Worm (Caenorhabditis elegans) whole organism, L2 larva: ENCODE data around the gene Y45G5AM.6.

Experiments used
- C34F6.9 ChIP-seq: fragments of 150-350 bp; optimal IDR thresholded peaks from 2 replicates; lab custom pipeline; 2014; ENCODE audit warnings: missing biosample characterization, missing genetic modification characterization
- R02D3.7 ChIP-seq: fragments of 150-350 bp; optimal IDR thresholded peaks from 2 replicates; lab custom pipeline; 2014; ENCODE audit warnings: missing biosample characterization, missing genetic modification characterization
- Y55F3AM.14 ChIP-seq: fragments of 200-800 bp; sonication (Bioruptor generic); optimal IDR thresholded peaks from 2 replicates; lab custom pipeline; 2018; ENCODE audit warnings: mild to moderate bottlenecking, missing genetic modification characterization, missing compliant biosample characterization
- ZK546.5 ChIP-seq: sonication (generic microtip); optimal IDR thresholded peaks from 2 replicates; lab custom pipeline; 2017; ENCODE audit warnings: missing biosample characterization, missing genetic modification characterization
- alr-1 ChIP-seq: fragments of 150-350 bp; optimal IDR thresholded peaks from 2 replicates; lab custom pipeline; 2014; ENCODE audit warnings: missing biosample characterization, missing genetic modification characterization
- aly-2 ChIP-seq: fragments of 150-350 bp; optimal IDR thresholded peaks from 2 replicates; lab custom pipeline; 2014; ENCODE audit warnings: missing biosample characterization, missing genetic modification characterization
- ama-1 ChIP-seq: fragments of 150-350 bp; optimal IDR thresholded peaks from 2 replicates; lab custom pipeline; 2018; ENCODE audit warnings: inconsistent platforms
- blmp-1 ChIP-seq: sonication (generic microtip); optimal IDR thresholded peaks from 2 replicates; lab custom pipeline; 2017; ENCODE audit warnings: missing genetic modification characterization, mild to moderate bottlenecking, missing compliant biosample characterization, antibody characterized with exemption, moderate library complexity; ENCODE audit not compliant: insufficient read depth
- ceh-16 ChIP-seq: fragments of 150-350 bp; optimal IDR thresholded peaks from 2 replicates; lab custom pipeline; 2014; ENCODE audit warnings: missing biosample characterization, missing genetic modification characterization
- ceh-82 ChIP-seq: fragments of 150-350 bp; optimal IDR thresholded peaks from 2 replicates; lab custom pipeline; 2014; ENCODE audit warnings: missing biosample characterization, missing genetic modification characterization
- crh-2 ChIP-seq: sonication (generic microtip); optimal IDR thresholded peaks from 2 replicates; lab custom pipeline; 2017; ENCODE audit warnings: missing biosample characterization, missing genetic modification characterization
- dmd-4 ChIP-seq: sonication (generic microtip); optimal IDR thresholded peaks from 2 replicates; lab custom pipeline; 2017; ENCODE audit warnings: missing biosample characterization, missing genetic modification characterization
- egl-27 ChIP-seq: sonication (generic microtip); optimal IDR thresholded peaks from 3 replicates; lab custom pipeline; 2017; ENCODE audit warnings: missing biosample characterization, missing genetic modification reagents, missing genetic modification characterization
- elt-1 ChIP-seq: fragments of 150-350 bp; optimal IDR thresholded peaks from 2 replicates; lab custom pipeline; 2014; ENCODE audit warnings: missing biosample characterization, missing genetic modification characterization
- fos-1 ChIP-seq: fragments of 150-350 bp; optimal IDR thresholded peaks from 2 replicates; lab custom pipeline; 2014; ENCODE audit warnings: missing biosample characterization, missing genetic modification characterization
- gmeb-1 ChIP-seq: fragments of 150-350 bp; optimal IDR thresholded peaks from 2 replicates; lab custom pipeline; 2014; ENCODE audit warnings: missing biosample characterization, missing genetic modification characterization
- lin-11 ChIP-seq: fragments of 150-350 bp; sonication (generic microtip); optimal IDR thresholded peaks from 2 replicates; lab custom pipeline; 2014; ENCODE audit warnings: missing biosample characterization, missing genetic modification characterization, inconsistent platforms, mixed read lengths
- lin-13 ChIP-seq: fragments of 150-350 bp; optimal IDR thresholded peaks from 2 replicates; lab custom pipeline; 2014; ENCODE audit warnings: missing biosample characterization, missing genetic modification reagents, missing genetic modification characterization
- lin-39 ChIP-seq: fragments of 150-350 bp; optimal IDR thresholded peaks from 2 replicates; lab custom pipeline; 2014; ENCODE audit warnings: missing biosample characterization, missing genetic modification reagents, missing genetic modification characterization
- lsy-2 ChIP-seq, 2 experiments: fragments of 150-350 bp in 1 of 2; sonication (generic microtip) in 1 of 2; optimal IDR thresholded peaks; 2 replicates each; lab custom pipeline; 2014 to 2017; ENCODE audit warnings: missing biosample characterization in 2 of 2, missing genetic modification characterization in 2 of 2
- mbf-1 ChIP-seq: sonication (generic microtip); optimal IDR thresholded peaks from 2 replicates; lab custom pipeline; 2017; ENCODE audit warnings: missing biosample characterization, missing genetic modification characterization
- mdl-1 ChIP-seq, 2 experiments: fragments of 150-350 bp in 1 of 2; sonication (generic microtip) in 1 of 2; optimal IDR thresholded peaks; 2 replicates each; lab custom pipeline; 2017; ENCODE audit warnings: missing biosample characterization in 2 of 2, missing genetic modification characterization in 2 of 2
- nhr-10 ChIP-seq: sonication (generic microtip); optimal IDR thresholded peaks from 2 replicates; lab custom pipeline; 2017; ENCODE audit warnings: missing biosample characterization, missing genetic modification characterization
- nhr-11 ChIP-seq: fragments of 150-350 bp; optimal IDR thresholded peaks from 2 replicates; lab custom pipeline; 2014; ENCODE audit warnings: missing biosample characterization, missing genetic modification characterization
- nhr-12 ChIP-seq: fragments of 150-350 bp; optimal IDR thresholded peaks from 2 replicates; lab custom pipeline; 2014; ENCODE audit warnings: missing biosample characterization, missing genetic modification characterization
- nhr-129 ChIP-seq: fragments of 150-350 bp; optimal IDR thresholded peaks from 2 replicates; lab custom pipeline; 2014; ENCODE audit warnings: missing biosample characterization, missing genetic modification characterization
- nhr-21 ChIP-seq: fragments of 150-350 bp; optimal IDR thresholded peaks from 2 replicates; lab custom pipeline; 2014; ENCODE audit warnings: missing biosample characterization, missing genetic modification characterization
- nhr-23 ChIP-seq: fragments of 150-350 bp; optimal IDR thresholded peaks from 2 replicates; lab custom pipeline; 2014; ENCODE audit warnings: missing biosample characterization, missing genetic modification reagents, missing genetic modification characterization
- nhr-237 ChIP-seq: fragments of 150-350 bp; optimal IDR thresholded peaks from 2 replicates; lab custom pipeline; 2014; ENCODE audit warnings: missing biosample characterization, missing genetic modification characterization
- nhr-25 ChIP-seq: fragments of 150-350 bp; sonication (generic microtip); optimal IDR thresholded peaks from 3 replicates; lab custom pipeline; 2014; ENCODE audit warnings: missing biosample characterization, missing genetic modification characterization
- nhr-6 ChIP-seq: fragments of 150-350 bp; optimal IDR thresholded peaks from 2 replicates; lab custom pipeline; 2014; ENCODE audit warnings: missing biosample characterization, missing genetic modification characterization
- nhr-77 ChIP-seq: fragments of 150-350 bp; optimal IDR thresholded peaks from 2 replicates; lab custom pipeline; 2014; ENCODE audit warnings: missing biosample characterization, missing genetic modification characterization
- peb-1 ChIP-seq: fragments of 150-350 bp; optimal IDR thresholded peaks from 2 replicates; lab custom pipeline; 2014; ENCODE audit warnings: missing biosample characterization, missing genetic modification characterization
- sma-3 ChIP-seq: sonication (generic microtip); optimal IDR thresholded peaks from 2 replicates; lab custom pipeline; 2016; ENCODE audit warnings: missing genetic modification reagents, missing genetic modification characterization, missing compliant biosample characterization
- sma-9 ChIP-seq, 2 experiments: fragments of 150-350 bp in 1 of 2; sonication (generic microtip) in 1 of 2; optimal IDR thresholded peaks; 2 replicates each; lab custom pipeline; 2014 to 2016; ENCODE audit warnings: missing genetic modification characterization in 2 of 2, mild to moderate bottlenecking in 1 of 2, missing biosample characterization in 1 of 2, missing compliant biosample characterization in 1 of 2, missing genetic modification reagents in 1 of 2, moderate library complexity in 1 of 2
- snpc-4 ChIP-seq: fragments of 150-350 bp; optimal IDR thresholded peaks from 2 replicates; lab custom pipeline; 2014; ENCODE audit warnings: missing biosample characterization, missing genetic modification characterization
- unc-39 ChIP-seq: fragments of 150-350 bp; optimal IDR thresholded peaks from 2 replicates; lab custom pipeline; 2014; ENCODE audit warnings: missing biosample characterization, missing genetic modification characterization
- unc-62 ChIP-seq: fragments of 150-350 bp; optimal IDR thresholded peaks from 2 replicates; lab custom pipeline; 2014; ENCODE audit warnings: missing biosample characterization, missing genetic modification reagents, missing genetic modification characterization
- zag-1 ChIP-seq: fragments of 150-350 bp; optimal IDR thresholded peaks from 2 replicates; lab custom pipeline; 2014; ENCODE audit warnings: missing biosample characterization, missing genetic modification characterization
- ztf-1 ChIP-seq: fragments of 200-800 bp; sonication (Bioruptor generic); conservative IDR thresholded peaks from 2 replicates; pipeline ENCODE4 v1.3.6; 2022; ENCODE audit warnings: missing genetic modification characterization, missing compliant biosample characterization
- ztf-11 ChIP-seq: sonication (generic microtip); optimal IDR thresholded peaks from 2 replicates; lab custom pipeline; 2017; ENCODE audit warnings: missing biosample characterization, missing genetic modification characterization
- ztf-4 ChIP-seq: fragments of 150-350 bp; optimal IDR thresholded peaks from 2 replicates; lab custom pipeline; 2014; ENCODE audit warnings: missing biosample characterization, missing genetic modification characterization

Gene Y45G5AM.6

DNA sequence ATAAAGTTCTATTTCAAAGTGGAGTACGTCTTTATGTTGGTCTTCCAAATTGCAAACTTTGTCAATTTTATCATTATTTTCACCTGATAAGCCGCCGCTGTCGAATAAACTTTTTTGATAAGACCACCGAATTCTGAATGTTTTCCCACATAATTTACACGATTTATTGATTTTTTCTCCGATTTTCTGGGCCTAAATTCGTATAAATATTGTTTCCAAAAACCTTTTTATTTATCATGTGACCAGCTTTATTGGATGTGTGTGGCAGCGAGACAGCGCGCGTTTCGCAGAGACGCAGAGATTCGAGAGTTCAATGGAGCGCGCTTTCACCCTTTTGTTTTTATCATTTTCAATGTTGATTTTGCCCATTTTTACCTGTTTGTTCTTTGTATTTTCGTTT lies 9.1 kb downstream of the Y45G5AM.6 start (continued):
- TF ChIP-seq nhr-21 (tag; lab: Kevin White, UChicago) = peak; percentile 72
- TF ChIP-seq ceh-82 = no peak
- TF ChIP-seq R02D3.7 (tag; lab: Kevin White, UChicago) = no peak
- TF ChIP-seq fos-1 (tag; lab: Kevin White, UChicago) = peak; percentile 40
- no peak for TF ChIP-seq unc-39 (tag; lab: Kevin White, UChicago)
- TF ChIP-seq nhr-237 (tag; lab: Kevin White, UChicago) = no peak
- no peak for TF ChIP-seq peb-1 (tag; lab: Kevin White, UChicago)
- TF ChIP-seq sma-3 = peak; percentile 78
- TF ChIP-seq sma-9 (GFP tag; optimal IDR thresholded peaks at IDR 0.05; lab: Kevin White, UChicago) = peak; percentile 89
- TF ChIP-seq sma-9 (tag; optimal IDR thresholded peaks at IDR 0.05; lab: Kevin White, UChicago) = no peak
- TF ChIP-seq nhr-10 (tag; lab: Kevin White, UChicago) = no peak
- TF ChIP-seq zag-1 (tag; lab: Kevin White, UChicago) = peak; percentile 40
- TF ChIP-seq ztf-1 (GFP tag; lab: Robert Waterston, UW) = no peak
- peak; percentile 53 to 90 for TF ChIP-seq lsy-2 (tag; optimal IDR thresholded peaks at IDR 0.05; lab: Kevin White, UChicago)
- TF ChIP-seq nhr-77 (tag; lab: Kevin White, UChicago) = no peak
- TF ChIP-seq blmp-1 (tag; lab: Kevin White, UChicago) = peak; percentile 27
- TF ChIP-seq crh-2 (tag; lab: Kevin White, UChicago) = peak; percentile 87
- no peak for TF ChIP-seq elt-1 (tag; lab: Kevin White, UChicago)
- TF ChIP-seq unc-62 (GFP tag; lab: Kevin White, UChicago) = no peak
- no peak for TF ChIP-seq mbf-1 (tag; lab: Kevin White, UChicago)
- no peak for TF ChIP-seq ama-1 (lab: Kevin White, UChicago)

DNA sequence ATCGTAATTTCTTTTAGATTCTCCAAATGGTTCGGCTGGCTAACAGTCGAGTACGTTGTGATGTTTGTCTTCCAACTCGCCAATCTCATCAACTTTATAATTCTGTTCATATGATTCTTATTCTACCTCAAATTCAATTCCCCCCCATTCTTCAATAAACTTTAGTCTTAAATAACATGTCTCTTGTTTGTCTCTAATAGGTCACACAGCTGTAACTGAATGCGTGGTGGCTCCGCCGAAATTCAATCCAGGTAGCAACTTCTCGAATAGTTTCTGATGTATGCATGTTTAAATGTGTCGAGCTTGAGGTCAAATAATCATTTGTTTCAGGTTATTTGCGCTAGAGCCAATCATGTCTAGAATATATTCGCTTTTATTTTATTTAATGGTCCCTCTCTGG lies 13.4 kb downstream of the Y45G5AM.6 start, which contains the start of gene lgc-29:
TSS of gene lgc-29 (plus strand) at position 301 of the 400 bp plus-strand sequence.
- TF ChIP-seq sma-9 (GFP tag; optimal IDR thresholded peaks at IDR 0.05; lab: Kevin White, UChicago) (no peak), sma-9 (tag; optimal IDR thresholded peaks at IDR 0.05; lab: Kevin White, UChicago) (no peak), unc-39 (tag; lab: Kevin White, UChicago) (no peak), mbf-1 (tag; lab: Kevin White, UChicago) (no peak), nhr-23 (no peak), ztf-1 (GFP tag; lab: Robert Waterston, UW) (no peak), lin-11 (tag; lab: Kevin White, UChicago) (no peak), ceh-16 (no peak), R02D3.7 (tag; lab: Kevin White, UChicago) (no peak), aly-2 (tag; lab: Kevin White, UChicago) (no peak), elt-1 (tag; lab: Kevin White, UChicago) (no peak), lin-39 (tag; lab: Kevin White, UChicago) (no peak), snpc-4 (tag; lab: Kevin White, UChicago) (no peak), dmd-4 (tag; lab: Kevin White, UChicago) (no peak)

DNA sequence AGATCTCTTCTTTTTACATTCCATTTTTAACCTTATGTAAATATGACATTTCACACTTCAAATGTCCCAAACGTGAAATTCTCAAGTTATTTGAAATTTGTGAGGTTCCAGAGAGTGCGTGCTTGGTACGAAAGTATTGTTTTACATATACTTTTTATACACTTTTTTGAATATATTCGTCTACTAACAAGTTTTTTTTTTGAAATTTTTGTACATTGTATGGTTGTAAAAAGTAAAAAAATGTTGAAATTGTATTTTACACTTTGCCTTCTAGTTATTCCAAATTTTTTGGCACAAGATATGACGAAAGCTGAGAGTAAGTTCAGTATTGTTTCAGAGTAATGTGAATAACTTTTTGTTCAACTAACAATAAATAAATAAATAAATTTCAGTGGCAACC lies 17.4 kb downstream of the Y45G5AM.6 start, which contains the start of gene lgc-1:
TSS of gene lgc-1 (plus strand) at position 301 of the 400 bp plus-strand sequence.
- no peak for TF ChIP-seq snpc-4 (tag; lab: Kevin White, UChicago)
- no peak for TF ChIP-seq zag-1 (tag; lab: Kevin White, UChicago)
- no peak for TF ChIP-seq fos-1 (tag; lab: Kevin White, UChicago)
- no peak for TF ChIP-seq nhr-23
- TF ChIP-seq lsy-2 (tag; optimal IDR thresholded peaks at IDR 0.05; lab: Kevin White, UChicago) = no peak
- no peak for TF ChIP-seq ztf-4 (tag; lab: Kevin White, UChicago)
- no peak for TF ChIP-seq Y55F3AM.14
- TF ChIP-seq nhr-25 (tag; lab: Kevin White, UChicago) = no peak
- TF ChIP-seq ztf-11 (tag; lab: Kevin White, UChicago) = no peak
- no peak for TF ChIP-seq nhr-6
- TF ChIP-seq gmeb-1 (tag; lab: Kevin White, UChicago) = no peak
- TF ChIP-seq alr-1 (tag; lab: Kevin White, UChicago) = no peak
- TF ChIP-seq lin-13 (GFP tag; lab: Kevin White, UChicago) = no peak
- no peak for TF ChIP-seq mbf-1 (tag; lab: Kevin White, UChicago)

DNA sequence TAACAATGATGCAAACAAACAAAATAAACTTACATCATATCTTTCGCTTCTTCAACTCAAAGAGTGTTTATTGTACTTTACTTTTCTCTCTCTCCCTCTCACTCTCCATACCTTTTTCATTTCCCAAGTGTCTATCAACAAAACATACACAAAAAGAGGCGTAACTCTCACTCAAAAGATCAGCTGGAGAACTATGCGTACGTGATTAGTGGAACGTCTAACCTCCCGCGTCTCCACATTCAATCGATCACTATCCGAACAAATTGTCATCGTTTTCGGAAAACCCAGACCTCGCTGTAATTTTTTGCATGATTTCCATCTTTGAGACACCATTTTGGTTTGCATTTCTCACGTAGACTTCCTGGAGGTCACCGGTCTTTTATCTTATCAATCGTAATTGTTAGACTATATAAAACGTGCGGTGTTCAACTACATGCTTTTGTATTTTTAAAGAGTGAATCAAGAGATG lies 20.6 kb downstream of the Y45G5AM.6 start, which contains the start of gene nhr-57:
TSS of gene nhr-57 (plus strand) at position 419 of the 469 bp plus-strand sequence.
- TF ChIP-seq ztf-1 (GFP tag; lab: Robert Waterston, UW) = no peak
- peak; percentile 87 for TF ChIP-seq nhr-21 (tag; lab: Kevin White, UChicago)
- TF ChIP-seq nhr-23 = no peak
- peak; percentile 72 for TF ChIP-seq blmp-1 (tag; lab: Kevin White, UChicago)
- no peak for TF ChIP-seq nhr-12 (tag; lab: Kevin White, UChicago)
- peak; percentile 60 for TF ChIP-seq egl-27 (tag; lab: Kevin White, UChicago)
- TF ChIP-seq snpc-4 (tag; lab: Kevin White, UChicago) = no peak
- TF ChIP-seq nhr-77 (tag; lab: Kevin White, UChicago) = no peak
- no peak for TF ChIP-seq ZK546.5
- peak; percentile 31 for TF ChIP-seq lin-13 (GFP tag; lab: Kevin White, UChicago)
- TF ChIP-seq aly-2 (tag; lab: Kevin White, UChicago) = no peak
- TF ChIP-seq dmd-4 (tag; lab: Kevin White, UChicago) = no peak
- TF ChIP-seq zag-1 (tag; lab: Kevin White, UChicago) = no peak
- no peak for TF ChIP-seq lin-39 (tag; lab: Kevin White, UChicago)
- TF ChIP-seq sma-9 (GFP tag; optimal IDR thresholded peaks at IDR 0.05; lab: Kevin White, UChicago) = peak; percentile 93
- no peak for TF ChIP-seq sma-9 (tag; optimal IDR thresholded peaks at IDR 0.05; lab: Kevin White, UChicago)
- peak; percentile 51 for TF ChIP-seq C34F6.9 (tag; lab: Kevin White, UChicago)
- peak; percentile 51 for TF ChIP-seq crh-2 (tag; lab: Kevin White, UChicago)
- TF ChIP-seq lsy-2 (tag; optimal IDR thresholded peaks at IDR 0.05; lab: Kevin White, UChicago) = no peak
- TF ChIP-seq nhr-11 (tag; lab: Kevin White, UChicago) = no peak
- peak; percentile 73 for TF ChIP-seq fos-1 (tag; lab: Kevin White, UChicago)
- no peak for TF ChIP-seq ztf-11 (tag; lab: Kevin White, UChicago)
- TF ChIP-seq nhr-10 (tag; lab: Kevin White, UChicago) = no peak
- TF ChIP-seq alr-1 (tag; lab: Kevin White, UChicago) = no peak
- peak; percentile 96 for TF ChIP-seq nhr-129
- TF ChIP-seq nhr-237 (tag; lab: Kevin White, UChicago) = no peak
- no peak for TF ChIP-seq mbf-1 (tag; lab: Kevin White, UChicago)
- TF ChIP-seq mdl-1 (tag; optimal IDR thresholded peaks at IDR 0.05; lab: Kevin White, UChicago) = peak in 1 of 2 experiments; percentile 40
